Worm (Caenorhabditis elegans) whole organism, L1 larva: ENCODE data around the gene T09A5.15.

Source experiments
- ets-5 ChIP-seq: fragments of 200-800 bp; sonication (Bioruptor generic); IDR thresholded peaks from 2 replicates; pipeline ENCODE4 v1.3.6; 2022; ENCODE audit warnings: missing genetic modification characterization, missing compliant biosample characterization
- mdl-1 ChIP-seq, 2 experiments: fragments of 150-350 bp; optimal IDR thresholded peaks; 2 replicates each; lab custom pipeline; 2014 to 2017; ENCODE audit warnings: missing biosample characterization in 2 of 2, missing genetic modification characterization in 2 of 2, inconsistent platforms in 1 of 2
- mef-2 ChIP-seq: fragments of 150-350 bp; optimal IDR thresholded peaks from 2 replicates; lab custom pipeline; 2014; ENCODE audit warnings: missing biosample characterization, missing genetic modification characterization

ce11 chrII:7829616-7830015, 28.1 kb upstream of the T09A5.15 start:
- TF ChIP-seq ets-5 (GFP tag; lab: Robert Waterston, UW) (no peak), mef-2 (tag; lab: Kevin White, UChicago) (no peak), mdl-1 (tag; optimal IDR thresholded peaks at IDR 0.05; lab: Kevin White, UChicago) (no peak)
